Fruit fly (Drosophila melanogaster) whole organism, prepupa: ENCODE results near the gene Atg3.

Source experiments
- Blimp-1 ChIP-seq: fragments of 200-800 bp; sonication (Bioruptor generic); optimal IDR thresholded peaks from 3 replicates; lab custom pipeline; 2017; ENCODE audit warnings: missing biosample characterization, missing genetic modification characterization, mild to moderate bottlenecking, moderate library complexity, missing genetic modification reagents
- CG10631 ChIP-seq: fragments of 200-800 bp; sonication (Bioruptor generic); optimal IDR thresholded peaks from 2 replicates; lab custom pipeline; 2016; ENCODE audit warnings: missing biosample characterization, missing genetic modification characterization
- CG10669 ChIP-seq: fragments of 200-800 bp; sonication (Bioruptor generic); optimal IDR thresholded peaks from 3 replicates; lab custom pipeline; 2018; ENCODE audit warnings: missing biosample characterization, mild to moderate bottlenecking, missing genetic modification characterization, moderate library complexity
- CG11294 ChIP-seq: fragments of 200-800 bp; sonication (Bioruptor generic); IDR thresholded peaks from 2 replicates; pipeline ENCODE4 v1.3.6; 2022; ENCODE audit warnings: missing biosample characterization, missing genetic modification characterization
- CG1621 ChIP-seq: fragments of 200-800 bp; sonication (Bioruptor generic); optimal IDR thresholded peaks from 3 replicates; lab custom pipeline; 2018; ENCODE audit warnings: missing biosample characterization, mild to moderate bottlenecking, missing genetic modification characterization
- CG16779 ChIP-seq: fragments of 200-800 bp; sonication (Bioruptor generic); optimal IDR thresholded peaks from 3 replicates; lab custom pipeline; 2017; ENCODE audit warnings: missing biosample characterization, mild to moderate bottlenecking, missing genetic modification characterization
- CG3032 ChIP-seq: fragments of 200-800 bp; optimal IDR thresholded peaks from 2 replicates; lab custom pipeline; 2019; ENCODE audit warnings: missing biosample characterization, mild to moderate bottlenecking, missing genetic modification characterization, moderate library complexity
- CG32006 ChIP-seq: fragments of 200-800 bp; sonication (Bioruptor generic); optimal IDR thresholded peaks from 3 replicates; lab custom pipeline; 2017; ENCODE audit warnings: missing biosample characterization, mild to moderate bottlenecking, missing genetic modification characterization
- CG34406 ChIP-seq: fragments of 200-800 bp; sonication (Bioruptor generic); optimal IDR thresholded peaks from 3 replicates; lab custom pipeline; 2016; ENCODE audit warnings: missing biosample characterization, missing genetic modification characterization
- CG3919 ChIP-seq: fragments of 200-800 bp; sonication (Bioruptor generic); optimal IDR thresholded peaks from 3 replicates; lab custom pipeline; 2016; ENCODE audit warnings: missing biosample characterization, missing genetic modification characterization
- CG4318 ChIP-seq: fragments of 200-800 bp; sonication (Bioruptor generic); optimal IDR thresholded peaks from 3 replicates; lab custom pipeline; 2017; ENCODE audit warnings: missing biosample characterization, mild to moderate bottlenecking, missing genetic modification characterization
- CG6163 ChIP-seq: fragments of 200-800 bp; sonication (Bioruptor generic); IDR thresholded peaks from 3 replicates; pipeline ENCODE4 v1.3.6; 2022; ENCODE audit warnings: missing biosample characterization, missing genetic modification characterization
- CG6276 ChIP-seq: fragments of 200-800 bp; sonication (Bioruptor generic); optimal IDR thresholded peaks from 2 replicates; lab custom pipeline; 2017; ENCODE audit warnings: missing biosample characterization, mild to moderate bottlenecking, missing genetic modification characterization
- CG6792 ChIP-seq: fragments of 200-800 bp; sonication (Bioruptor generic); optimal IDR thresholded peaks from 3 replicates; lab custom pipeline; 2016; ENCODE audit warnings: missing biosample characterization, missing genetic modification characterization
- CG6808 ChIP-seq: fragments of 200-800 bp; sonication (Bioruptor generic); optimal IDR thresholded peaks from 3 replicates; lab custom pipeline; 2017; ENCODE audit warnings: missing biosample characterization, missing genetic modification characterization, mild to moderate bottlenecking, moderate library complexity, missing genetic modification reagents
- CG6854 ChIP-seq: fragments of 200-800 bp; sonication (Bioruptor generic); optimal IDR thresholded peaks from 2 replicates; lab custom pipeline; 2017; ENCODE audit warnings: missing biosample characterization, mild to moderate bottlenecking, missing genetic modification characterization
- CG7368 ChIP-seq: fragments of 200-800 bp; sonication (Bioruptor generic); optimal IDR thresholded peaks from 3 replicates; lab custom pipeline; 2016; ENCODE audit warnings: missing biosample characterization, missing genetic modification characterization
- CG8119 ChIP-seq: fragments of 200-800 bp; sonication (Bioruptor generic); IDR thresholded peaks from 3 replicates; pipeline ENCODE4 v1.3.6; 2022; ENCODE audit warnings: missing biosample characterization, missing genetic modification characterization
- Eip75B ChIP-seq: fragments of 200-800 bp; sonication (Bioruptor generic); optimal IDR thresholded peaks from 3 replicates; lab custom pipeline; 2016; ENCODE audit warnings: missing biosample characterization, missing genetic modification characterization
- Eip78C ChIP-seq: fragments of 200-800 bp; sonication (Bioruptor generic); peaks from one replicate; lab custom pipeline; 2016; ENCODE audit warnings: missing biosample characterization, missing genetic modification characterization
- Ets21C ChIP-seq: fragments of 200-800 bp; sonication (Bioruptor generic); optimal IDR thresholded peaks from 3 replicates; lab custom pipeline; 2016; ENCODE audit warnings: missing biosample characterization, missing genetic modification characterization
- Ets96B ChIP-seq: fragments of 200-800 bp; optimal IDR thresholded peaks from 2 replicates; lab custom pipeline; 2019; ENCODE audit warnings: missing biosample characterization, mild to moderate bottlenecking, missing genetic modification characterization, moderate library complexity
- Gug ChIP-seq: fragments of 200-800 bp; sonication (Bioruptor generic); IDR thresholded peaks from 2 replicates; pipeline ENCODE4 v1.3.6; 2022; ENCODE audit warnings: missing biosample characterization, missing genetic modification characterization
- Hr38 ChIP-seq: sonication (Bioruptor generic); optimal IDR thresholded peaks from 2 replicates; lab custom pipeline; 2016; ENCODE audit warnings: missing biosample characterization, missing genetic modification characterization
- Hr39 ChIP-seq: fragments of 200-800 bp; sonication (Bioruptor generic); optimal IDR thresholded peaks from 2 replicates; lab custom pipeline; 2016; ENCODE audit warnings: missing biosample characterization, missing genetic modification characterization
- Hr4 ChIP-seq: fragments of 200-800 bp; sonication (Bioruptor generic); optimal IDR thresholded peaks from 3 replicates; lab custom pipeline; 2016; ENCODE audit warnings: missing biosample characterization, missing genetic modification characterization
- Lpt ChIP-seq: fragments of 200-800 bp; sonication (Bioruptor generic); optimal IDR thresholded peaks from 3 replicates; lab custom pipeline; 2016; ENCODE audit warnings: missing biosample characterization, missing genetic modification characterization
- Met ChIP-seq: fragments of 200-800 bp; sonication (Bioruptor generic); optimal IDR thresholded peaks from 3 replicates; lab custom pipeline; 2016; ENCODE audit warnings: missing biosample characterization, missing genetic modification characterization
- OdsH ChIP-seq: fragments of 200-800 bp; sonication (Bioruptor generic); optimal IDR thresholded peaks from 3 replicates; lab custom pipeline; 2016; ENCODE audit warnings: missing biosample characterization, missing genetic modification characterization
- Smox ChIP-seq: fragments of 200-800 bp; sonication (Bioruptor generic); optimal IDR thresholded peaks from 3 replicates; lab custom pipeline; 2016; ENCODE audit warnings: missing biosample characterization, missing genetic modification characterization
- Sox102F ChIP-seq: fragments of 200-800 bp; sonication (Bioruptor generic); optimal IDR thresholded peaks from 2 replicates; lab custom pipeline; 2016; ENCODE audit warnings: missing biosample characterization, mild to moderate bottlenecking, missing genetic modification characterization
- Sox14 ChIP-seq: fragments of 200-800 bp; sonication (Bioruptor generic); optimal IDR thresholded peaks from 3 replicates; lab custom pipeline; 2016; ENCODE audit warnings: missing biosample characterization, missing genetic modification characterization
- Sox15 ChIP-seq: fragments of 200-800 bp; sonication (Bioruptor generic); optimal IDR thresholded peaks from 3 replicates; lab custom pipeline; 2016; ENCODE audit warnings: missing biosample characterization, missing genetic modification characterization
- cyc ChIP-seq: fragments of 200-800 bp; sonication (Bioruptor generic); optimal IDR thresholded peaks from 3 replicates; lab custom pipeline; 2016; ENCODE audit warnings: missing biosample characterization, missing genetic modification characterization
- dac ChIP-seq: fragments of 200-800 bp; sonication (Bioruptor generic); optimal IDR thresholded peaks from 2 replicates; lab custom pipeline; 2017; ENCODE audit warnings: missing biosample characterization, mild to moderate bottlenecking, missing genetic modification characterization
- dsx ChIP-seq: fragments of 200-800 bp; optimal IDR thresholded peaks from 3 replicates; lab custom pipeline; 2019; ENCODE audit warnings: missing biosample characterization, mild to moderate bottlenecking, missing genetic modification characterization, moderate library complexity; ENCODE audit not compliant: poor library complexity, severe bottlenecking
- eg ChIP-seq: fragments of 200-800 bp; sonication (Bioruptor generic); IDR thresholded peaks from 3 replicates; pipeline ENCODE4 v1.3.6; 2022; ENCODE audit warnings: missing biosample characterization, missing genetic modification characterization
- fd59A ChIP-seq: fragments of 200-800 bp; sonication (Bioruptor generic); optimal IDR thresholded peaks from 2 replicates; lab custom pipeline; 2017; ENCODE audit warnings: missing biosample characterization, mild to moderate bottlenecking, missing genetic modification characterization, missing genetic modification reagents
- fkh ChIP-seq: fragments of 200-800 bp; sonication (Bioruptor generic); optimal IDR thresholded peaks from 3 replicates; lab custom pipeline; 2017; ENCODE audit warnings: missing biosample characterization, mild to moderate bottlenecking, missing genetic modification characterization, moderate library complexity
- net ChIP-seq: fragments of 200-800 bp; sonication (Bioruptor generic); optimal IDR thresholded peaks from 3 replicates; lab custom pipeline; 2016; ENCODE audit warnings: missing biosample characterization, missing genetic modification characterization
- pdm3 ChIP-seq: fragments of 200-800 bp; sonication (Bioruptor generic); optimal IDR thresholded peaks from 3 replicates; lab custom pipeline; 2016; ENCODE audit warnings: missing biosample characterization, missing genetic modification characterization
- salr ChIP-seq, 2 experiments: fragments of 200-800 bp; sonication (Bioruptor generic); optimal IDR thresholded peaks; 3 replicates each; lab custom pipeline; 2016 to 2018; ENCODE audit warnings: missing biosample characterization in 2 of 2, missing genetic modification characterization in 2 of 2, mild to moderate bottlenecking in 1 of 2
- spab ChIP-seq: fragments of 200-800 bp; sonication (Bioruptor generic); optimal IDR thresholded peaks from 2 replicates; lab custom pipeline; 2017; ENCODE audit warnings: missing biosample characterization, mild to moderate bottlenecking, missing genetic modification characterization, missing genetic modification reagents
- ss ChIP-seq, 2 experiments: fragments of 200-800 bp; sonication (Bioruptor generic); optimal IDR thresholded peaks; 2 replicates in 1 of 2; 3 replicates in 1 of 2; lab custom pipeline; 2017 to 2018; ENCODE audit warnings: mild to moderate bottlenecking in 2 of 2, missing biosample characterization in 2 of 2, missing genetic modification characterization in 2 of 2, moderate library complexity in 1 of 2
- svp ChIP-seq: fragments of 200-800 bp; sonication (Bioruptor generic); peaks from one replicate; lab custom pipeline; 2016; ENCODE audit warnings: missing biosample characterization, missing genetic modification characterization
- topi ChIP-seq: fragments of 200-800 bp; sonication (Bioruptor generic); optimal IDR thresholded peaks from 3 replicates; lab custom pipeline; 2016; ENCODE audit warnings: missing biosample characterization, missing genetic modification characterization

Atg3 gene

DNA sequence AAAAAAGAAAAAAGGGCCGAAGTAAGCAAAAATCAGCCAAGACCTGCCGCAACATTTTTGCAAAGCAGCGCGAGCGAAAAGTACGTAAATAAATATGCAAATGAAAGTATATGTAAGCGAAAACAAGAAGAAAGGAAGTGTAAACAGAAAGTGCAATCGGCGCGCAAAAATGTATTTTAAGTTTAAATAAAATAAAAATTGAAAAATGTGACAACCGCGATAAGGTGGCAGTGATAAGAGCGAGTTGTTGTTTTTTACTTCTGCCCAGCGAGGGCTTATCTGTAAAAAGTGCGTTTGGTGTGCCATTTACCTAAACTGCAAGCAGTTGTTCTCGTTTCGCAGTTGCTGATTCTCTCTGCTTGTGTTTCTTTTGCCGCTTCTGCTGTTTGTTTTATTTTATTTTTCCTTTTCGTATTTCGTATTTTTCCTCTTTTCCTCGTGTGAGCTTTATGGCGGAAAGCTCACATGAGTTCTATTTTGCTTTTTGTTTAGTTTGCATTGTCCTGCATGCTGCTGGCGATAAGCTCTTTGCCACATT, 42.2 kb downstream of the Atg3 start (continued):
- TF ChIP-seq Hr4 (GFP tag; lab: Kevin White, UChicago): peak; percentile 7
- TF ChIP-seq Blimp-1 (GFP tag; lab: Kevin White, UChicago): peak; percentile 72
- TF ChIP-seq CG6808: peak; percentile 81
- peak; percentile 4 for TF ChIP-seq Smox (GFP tag; lab: Kevin White, UChicago)
- peak; percentile 77 for TF ChIP-seq spab (GFP tag; lab: Kevin White, UChicago)
- peak; percentile 32 for TF ChIP-seq Sox102F
- no peak for TF ChIP-seq Hr39
- peak; percentile 93 for TF ChIP-seq CG6163 (GFP tag; lab: Robert Waterston, UW)
- peak; percentile 14 for TF ChIP-seq topi (GFP tag; lab: Kevin White, UChicago)
- TF ChIP-seq cyc (GFP tag; lab: Kevin White, UChicago): no peak
- TF ChIP-seq svp (GFP tag; lab: Kevin White, UChicago): peak; percentile 52
- peak; percentile 87 for TF ChIP-seq Lpt
- no peak for TF ChIP-seq CG4318 (GFP tag; lab: Kevin White, UChicago)
- peak; percentile 91 for TF ChIP-seq CG8119 (GFP tag; lab: Robert Waterston, UW)
- peak; percentile 55 for TF ChIP-seq Eip75B
- no peak for TF ChIP-seq Ets21C
- peak; percentile 85 for TF ChIP-seq Eip78C (GFP tag; lab: Kevin White, UChicago)
- no peak for TF ChIP-seq Sox14
- peak; percentile 52 to 81 for TF ChIP-seq salr (GFP tag; optimal IDR thresholded peaks at IDR 0.05; lab: Kevin White, UChicago)
- no peak; the same call in 1 of the 2 replicates for TF ChIP-seq CG11294 (GFP tag; lab: Robert Waterston, UW)
- no peak for TF ChIP-seq dac
- no peak for TF ChIP-seq CG34406 (GFP tag; lab: Kevin White, UChicago)

DNA sequence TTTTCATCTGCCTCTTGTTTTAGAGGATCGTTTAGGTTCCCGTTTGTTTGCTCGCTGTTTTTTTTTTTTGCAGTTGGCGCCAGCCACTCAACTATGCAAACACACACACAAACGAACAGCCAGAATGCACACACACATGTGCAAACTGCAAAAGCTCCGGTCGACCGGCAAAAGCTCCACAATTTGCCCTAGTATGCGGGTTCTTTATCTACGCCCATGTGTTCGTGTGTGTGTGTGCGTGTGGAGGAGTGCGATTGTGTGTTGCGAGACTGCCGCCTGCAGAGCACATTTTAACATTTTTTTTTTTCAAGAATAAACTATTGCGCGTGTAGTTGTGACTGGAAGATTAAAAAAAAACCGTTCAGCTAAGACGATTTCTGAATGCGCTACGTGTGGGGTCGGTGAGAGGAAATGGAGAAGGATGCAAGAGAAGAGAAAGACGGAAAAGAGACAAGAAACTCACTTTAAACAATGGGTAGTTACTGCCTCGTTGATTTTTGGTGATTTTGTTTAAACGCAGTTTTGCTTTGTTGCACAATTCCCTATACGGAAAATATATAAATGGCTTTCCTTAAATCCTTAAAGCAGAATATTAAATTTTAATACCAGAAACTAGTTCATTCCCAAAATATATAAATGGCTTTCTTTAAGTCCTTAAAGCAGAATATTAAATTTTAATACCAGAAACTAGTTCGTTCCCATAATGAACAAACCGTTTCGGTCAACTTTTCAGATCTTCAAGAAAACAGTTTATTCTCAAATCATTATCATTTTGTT, 42.9 kb downstream of the Atg3 start:
- TF ChIP-seq CG10669 (GFP tag; lab: Kevin White, UChicago): peak; percentile 67
- peak; percentile 76 for TF ChIP-seq Ets96B
- TF ChIP-seq Blimp-1 (GFP tag; lab: Kevin White, UChicago): no peak
- TF ChIP-seq CG3032 (tag; lab: Kevin White, UChicago): peak; percentile 68
- TF ChIP-seq Gug (GFP tag; lab: Robert Waterston, UW): peak; percentile 53
- peak; percentile 30 to 89 for TF ChIP-seq ss (GFP tag; optimal IDR thresholded peaks at IDR 0.05; lab: Kevin White, UChicago)
- no peak for TF ChIP-seq Hr38 (GFP tag; lab: Kevin White, UChicago)
- no peak for TF ChIP-seq Smox (GFP tag; lab: Kevin White, UChicago)
- TF ChIP-seq svp (GFP tag; lab: Kevin White, UChicago): peak; percentile 27
- TF ChIP-seq Hr4 (GFP tag; lab: Kevin White, UChicago): peak; percentile 16
- peak; percentile 42 for TF ChIP-seq fd59A
- peak; percentile 46 for TF ChIP-seq Lpt
- peak; percentile 7 for TF ChIP-seq CG4318 (GFP tag; lab: Kevin White, UChicago)
- TF ChIP-seq CG6276 (GFP tag; lab: Kevin White, UChicago): peak; percentile 47
- TF ChIP-seq CG34406 (GFP tag; lab: Kevin White, UChicago): peak; percentile 9
- peak; percentile 0 for TF ChIP-seq CG6792 (GFP tag; lab: Kevin White, UChicago)
- TF ChIP-seq CG3919 (GFP tag; lab: Kevin White, UChicago): peak; percentile 38
- TF ChIP-seq net: peak; percentile 32
- TF ChIP-seq fkh: peak; percentile 68
- peak; percentile 42 for TF ChIP-seq OdsH
- peak; percentile 68 to 74 for TF ChIP-seq salr (GFP tag; optimal IDR thresholded peaks at IDR 0.05; lab: Kevin White, UChicago)
- peak; percentile 75 for TF ChIP-seq eg (GFP tag; lab: Robert Waterston, UW)
- peak; percentile 57 for TF ChIP-seq pdm3 (GFP tag; lab: Kevin White, UChicago)
- TF ChIP-seq CG7368: no peak
- no peak for TF ChIP-seq Sox15 (GFP tag; lab: Kevin White, UChicago)
- TF ChIP-seq CG1621 (tag; lab: Kevin White, UChicago): peak; percentile 80
- peak; percentile 50 for TF ChIP-seq CG32006 (GFP tag; lab: Kevin White, UChicago)
- TF ChIP-seq CG11294 (GFP tag; lab: Robert Waterston, UW): peak; percentile 34; the same call in 1 of the 2 replicates
- no peak for TF ChIP-seq Met (GFP tag; lab: Kevin White, UChicago)
- TF ChIP-seq CG6808: peak; percentile 54
- peak; percentile 33 for TF ChIP-seq CG10631 (GFP tag; lab: Kevin White, UChicago)
- peak; percentile 45 for TF ChIP-seq Sox14
- peak; percentile 65 for TF ChIP-seq dsx (GFP tag; lab: Kevin White, UChicago)
- TF ChIP-seq Eip75B: peak; percentile 14
- peak; percentile 58 for TF ChIP-seq spab (GFP tag; lab: Kevin White, UChicago)
- peak; percentile 40 for TF ChIP-seq CG16779 (tag; lab: Kevin White, UChicago)
- no peak for TF ChIP-seq CG6854 (GFP tag; lab: Kevin White, UChicago)
- peak; percentile 76 for TF ChIP-seq Eip78C (GFP tag; lab: Kevin White, UChicago)
- peak; percentile 84 for TF ChIP-seq CG6163 (GFP tag; lab: Robert Waterston, UW)
